Worm (Caenorhabditis elegans): ENCODE measurements around the gene F13D12.10.

DNA sequence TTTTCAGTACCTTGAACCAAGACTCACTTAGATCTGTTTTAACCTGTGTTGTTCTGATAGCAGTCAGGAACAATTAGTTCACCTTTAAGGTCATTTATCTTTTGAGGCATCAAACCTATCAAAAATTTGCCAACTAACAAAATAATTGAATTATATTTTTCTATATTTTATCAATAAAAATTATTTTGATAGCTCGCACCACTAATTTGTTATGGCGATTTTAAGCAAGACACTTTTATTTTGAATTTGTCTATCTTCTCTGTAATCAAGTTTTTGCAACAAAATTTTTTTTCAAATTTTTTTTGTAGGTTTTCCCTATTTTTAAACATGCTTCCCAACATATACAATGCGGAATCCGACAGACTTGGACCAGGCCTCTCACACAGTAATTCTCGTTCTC is 25.0 kb upstream of the F13D12.10 start, which contains the start of gene kel-1:
- TF ChIP-seq sea-1 (GFP tag; conservative IDR thresholded peaks at IDR 0.05) (no peak), tra-4 (tag; optimal IDR thresholded peaks at IDR 0.05) (no peak), ama-1 (optimal IDR thresholded peaks at IDR 0.05) (no peak), scrt-1 (GFP tag; IDR thresholded peaks at IDR 0.05) (no peak), ceh-36 (tag; optimal IDR thresholded peaks at IDR 0.05) (no peak), tbx-37 (GFP tag; conservative IDR thresholded peaks at IDR 0.05) (no peak), flt-1 (GFP tag; IDR thresholded peaks at IDR 0.05) (no peak), pes-1 (GFP tag; IDR thresholded peaks at IDR 0.05) (no peak), hnd-1 (tag; optimal IDR thresholded peaks at IDR 0.05) (no peak), ets-7 (tag; optimal IDR thresholded peaks at IDR 0.05) (no peak), hmg-4 (GFP tag; optimal IDR thresholded peaks at IDR 0.05) (no peak), tbx-11 (GFP tag; IDR thresholded peaks at IDR 0.05) (no peak), ceh-13 (GFP tag; optimal IDR thresholded peaks at IDR 0.05) (no peak)

Measured in whole organism, early embryonic.